Worm (Caenorhabditis elegans): ENCODE measurements around the gene col-73.
"Not testable (repeated sequence)": the region's sequence is repeated elsewhere in the genome, so short reads cannot be mapped to it uniquely, and the experiment has no call there.

DNA sequence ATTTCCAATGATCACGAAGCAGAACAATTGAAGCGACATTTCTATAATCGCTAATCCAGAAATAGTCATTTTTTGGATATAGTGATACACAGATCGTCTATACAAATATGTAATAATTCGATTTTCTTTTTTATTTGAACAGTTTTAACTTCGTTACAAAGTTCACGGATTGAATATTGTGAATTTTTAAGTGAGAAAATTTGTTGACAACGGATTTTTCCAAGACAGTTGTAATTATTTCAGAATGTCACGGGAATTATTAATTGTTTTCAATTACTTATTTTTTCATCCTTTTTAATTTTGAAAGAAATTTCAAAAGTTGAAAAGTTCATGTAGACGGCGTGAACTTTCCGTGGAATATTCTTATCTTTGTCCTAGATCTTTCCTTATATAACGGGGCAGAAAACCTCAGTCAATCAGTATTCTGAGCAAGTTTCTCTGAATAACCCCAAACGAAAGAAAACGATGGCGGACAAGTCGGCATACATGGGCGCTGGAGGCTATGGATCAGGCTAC lies 30.7 kb downstream of the col-73 start, which contains the start of the genes T23B7.2 and nspd-4:
- not testable (repeated sequence) for TF ChIP-seq ZK546.5 (tag; optimal IDR thresholded peaks at IDR 0.05); ceh-9 (tag; optimal IDR thresholded peaks at IDR 0.05); nfya-1 (tag; optimal IDR thresholded peaks at IDR 0.05; ENCODE audit: insufficient read depth); nhr-237 (tag; optimal IDR thresholded peaks at IDR 0.05); ceh-28 (tag; optimal IDR thresholded peaks at IDR 0.05)
